Worm (Caenorhabditis elegans): Measurements from ENCODE around the gene cyn-13.

cyn-13 gene

ce11 chrIV:17104157-17104872, 12.1 kb downstream of the cyn-13 start:
- no peak for TF ChIP-seq nhr-43 (tag; optimal IDR thresholded peaks at IDR 0.05; ENCODE audit: poor library complexity, severe bottlenecking)
- peak; percentile 98 for TF ChIP-seq nfya-1 (tag; optimal IDR thresholded peaks at IDR 0.05; ENCODE audit: insufficient read depth)
- TF ChIP-seq nhr-76 (tag; optimal IDR thresholded peaks at IDR 0.05) = no peak
- no peak for TF ChIP-seq hmg-11 (tag; optimal IDR thresholded peaks at IDR 0.05)
- TF ChIP-seq fkh-2 (tag; optimal IDR thresholded peaks at IDR 0.05) = no peak
- no peak for TF ChIP-seq lin-39 (tag; optimal IDR thresholded peaks at IDR 0.05)
- no peak for TF ChIP-seq zag-1 (tag; optimal IDR thresholded peaks at IDR 0.05)

DNA sequence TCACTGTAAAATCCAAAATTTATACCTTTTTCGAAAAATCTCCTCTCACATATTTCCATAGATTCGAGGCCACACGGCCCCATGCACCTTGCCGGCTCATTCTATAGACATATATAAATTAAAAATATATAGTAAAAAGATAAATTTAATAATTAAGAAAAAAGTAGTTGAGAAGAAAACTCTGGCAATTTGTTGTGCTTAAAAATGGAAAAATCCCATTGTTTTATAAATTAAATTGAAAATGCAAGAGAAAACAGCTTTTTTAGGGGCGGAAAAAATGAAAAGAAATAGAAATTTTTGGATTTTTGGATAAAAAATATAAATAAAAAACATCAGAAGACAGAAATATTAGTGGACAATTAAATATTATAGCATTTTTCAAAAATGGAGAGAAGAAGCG, 12.8 kb downstream of the cyn-13 start, which contains the start of gene Y116A8C.30:
Y116A8C.30 (minus strand) TSS at position 101 of the 400 bp plus-strand sequence.
- TF ChIP-seq jun-1 (tag; optimal IDR thresholded peaks at IDR 0.05) = no peak
- TF ChIP-seq nhr-43 (tag; optimal IDR thresholded peaks at IDR 0.05; ENCODE audit: poor library complexity, severe bottlenecking) = no peak
- no peak for TF ChIP-seq nhr-11 (tag; optimal IDR thresholded peaks at IDR 0.05)
- TF ChIP-seq mdl-1 (tag; optimal IDR thresholded peaks at IDR 0.05) = no peak
- no peak for TF ChIP-seq daf-12 (tag; optimal IDR thresholded peaks at IDR 0.05)
- TF ChIP-seq nhr-67 (tag; optimal IDR thresholded peaks at IDR 0.05) = no peak
- TF ChIP-seq lin-39 (tag; optimal IDR thresholded peaks at IDR 0.05) = no peak
- no peak for TF ChIP-seq ceh-28 (tag; optimal IDR thresholded peaks at IDR 0.05)
- no peak for TF ChIP-seq ceh-9 (tag; optimal IDR thresholded peaks at IDR 0.05)
- TF ChIP-seq nhr-76 (tag; optimal IDR thresholded peaks at IDR 0.05) = no peak

DNA sequence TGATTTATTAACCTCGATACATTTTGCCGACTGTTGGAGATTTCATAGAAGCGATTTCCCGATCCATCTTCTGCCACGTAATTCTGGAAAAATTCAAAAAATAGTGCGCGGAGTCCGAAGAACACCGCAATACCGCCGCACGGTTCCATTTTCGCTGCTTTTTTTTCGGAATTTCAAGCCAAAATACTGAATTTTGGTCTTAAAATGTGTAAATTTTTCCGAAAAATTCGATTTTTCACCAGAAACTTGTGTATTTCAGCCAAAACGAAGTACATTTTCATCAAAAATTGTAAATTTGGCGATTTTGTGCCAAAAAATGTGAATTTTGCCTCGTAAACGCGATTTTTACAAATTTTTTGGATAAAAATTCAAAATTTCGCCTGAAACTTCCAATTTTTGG, 13.3 kb downstream of the cyn-13 start:
- TF ChIP-seq pqm-1 (tag; optimal IDR thresholded peaks at IDR 0.05) = no peak
- no peak for TF ChIP-seq hmg-11 (tag; optimal IDR thresholded peaks at IDR 0.05)
- TF ChIP-seq nhr-67 (tag; optimal IDR thresholded peaks at IDR 0.05) = no peak
- no peak for TF ChIP-seq R02D3.7 (tag; optimal IDR thresholded peaks at IDR 0.05)
- TF ChIP-seq ceh-28 (tag; optimal IDR thresholded peaks at IDR 0.05) = no peak
- TF ChIP-seq egl-27 (tag; optimal IDR thresholded peaks at IDR 0.05) = no peak

- TF ChIP-seq R02D3.7 (tag; optimal IDR thresholded peaks at IDR 0.05) (no peak), nfya-1 (tag; optimal IDR thresholded peaks at IDR 0.05; ENCODE audit: insufficient read depth) (peak; percentile 92)
Observed at ce11 chrIV:17100628-17101338, 15.7 kb downstream of the cyn-13 start.

ce11 chrIV:17100148-17100547, 16.3 kb downstream of the cyn-13 start, which contains the start of gene bca-2:
Gene bca-2 (minus strand): TSS chrIV:17100248.
- TF ChIP-seq fkh-10 (GFP tag; optimal IDR thresholded peaks at IDR 0.05) = no peak
- TF ChIP-seq nhr-77 (tag; optimal IDR thresholded peaks at IDR 0.05) = no peak
- TF ChIP-seq nhr-43 (tag; optimal IDR thresholded peaks at IDR 0.05; ENCODE audit: poor library complexity, severe bottlenecking) = no peak
- no peak for TF ChIP-seq snpc-4 (tag; optimal IDR thresholded peaks at IDR 0.05)
- TF ChIP-seq ZK546.5 (tag; optimal IDR thresholded peaks at IDR 0.05) = no peak
- TF ChIP-seq eor-1 (tag; optimal IDR thresholded peaks at IDR 0.05) = no peak
- TF ChIP-seq lin-39 (tag; optimal IDR thresholded peaks at IDR 0.05) = no peak
- TF ChIP-seq jun-1 (tag; optimal IDR thresholded peaks at IDR 0.05) = no peak
- TF ChIP-seq pha-4 (tag; optimal IDR thresholded peaks at IDR 0.05) = no peak
- TF ChIP-seq R02D3.7 (tag; optimal IDR thresholded peaks at IDR 0.05) = no peak
- TF ChIP-seq nhr-23 (tag; optimal IDR thresholded peaks at IDR 0.05) = no peak
- no peak for TF ChIP-seq mml-1 (tag; optimal IDR thresholded peaks at IDR 0.05)
- TF ChIP-seq lin-15B (tag; optimal IDR thresholded peaks at IDR 0.05) = no peak
- no peak for TF ChIP-seq ztf-4 (tag; optimal IDR thresholded peaks at IDR 0.05)
- TF ChIP-seq elt-1 (tag; optimal IDR thresholded peaks at IDR 0.05) = no peak
- no peak for TF ChIP-seq aly-2 (tag; optimal IDR thresholded peaks at IDR 0.05)
- no peak for TF ChIP-seq fos-1 (tag; optimal IDR thresholded peaks at IDR 0.05)

DNA sequence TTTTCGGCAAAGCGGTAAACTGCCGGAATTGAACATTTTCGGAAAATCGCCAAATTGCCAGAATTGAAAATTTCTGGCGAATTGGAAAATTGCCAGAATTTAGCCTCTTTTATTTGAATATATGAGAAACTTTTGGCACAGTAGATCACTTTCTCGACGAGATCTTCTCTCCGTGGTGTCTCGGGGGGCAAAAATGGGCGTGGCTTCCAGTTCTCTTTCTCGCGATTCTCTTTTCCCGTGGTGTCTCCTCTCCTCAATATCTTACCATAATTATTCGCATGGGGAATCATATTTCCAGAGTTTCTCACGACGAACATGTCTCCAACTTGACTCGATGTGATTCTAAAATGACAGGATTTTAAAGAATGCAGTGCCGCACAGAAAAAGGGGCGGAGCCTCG, 17.3 kb downstream of the cyn-13 start:
- no peak for TF ChIP-seq lin-39 (tag; optimal IDR thresholded peaks at IDR 0.05)
- TF ChIP-seq mml-1 (tag; optimal IDR thresholded peaks at IDR 0.05) = no peak
- TF ChIP-seq ztf-11 (tag; optimal IDR thresholded peaks at IDR 0.05) = no peak
- TF ChIP-seq elt-1 (tag; optimal IDR thresholded peaks at IDR 0.05) = no peak
- no peak for TF ChIP-seq skn-1 (tag; optimal IDR thresholded peaks at IDR 0.05)

Data from whole organism, L3 larva.